Worm (Caenorhabditis elegans): ENCODE data around the gene C16A11.3.

The C16A11.3 gene

ce11 chrII:4256541-4257001 lies 27.2 kb downstream of the C16A11.3 start, which contains the start of gene C16A11.7:
TSS of gene C16A11.7 (minus strand) at chrII:4256951.
- no peak for TF ChIP-seq mdl-1 (tag; optimal IDR thresholded peaks at IDR 0.05)
- no peak for TF ChIP-seq egl-27 (tag; optimal IDR thresholded peaks at IDR 0.05)
- no peak for TF ChIP-seq elt-1 (tag; optimal IDR thresholded peaks at IDR 0.05)
- peak; percentile 93 for TF ChIP-seq ceh-28 (tag; optimal IDR thresholded peaks at IDR 0.05)

DNA sequence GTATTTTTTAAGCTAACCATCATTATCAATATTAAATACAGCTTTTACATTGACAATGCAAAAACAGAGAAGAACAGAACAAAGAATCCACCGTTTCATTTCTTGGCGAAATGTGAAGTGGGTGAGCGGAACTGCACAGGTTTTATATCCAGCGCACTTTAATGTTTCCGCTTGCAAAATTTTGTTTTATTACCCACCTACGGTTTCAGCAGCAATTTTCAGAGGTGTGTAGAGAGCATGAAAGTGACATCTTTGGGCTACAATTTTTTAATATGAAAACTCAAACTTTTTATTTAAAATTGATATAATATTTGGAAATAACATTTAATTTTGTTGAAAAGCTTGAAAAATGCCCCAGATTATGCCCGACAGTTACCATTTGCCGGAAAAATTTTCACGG lies 29.3 kb downstream of the C16A11.3 start, which contains the start of gene clec-135:
TSS of gene clec-135 (minus strand) at position 101 of the 400 bp plus-strand sequence.
- TF ChIP-seq lin-39 (tag; optimal IDR thresholded peaks at IDR 0.05) = no peak
- TF ChIP-seq fos-1 (tag; optimal IDR thresholded peaks at IDR 0.05) = no peak
- no peak for TF ChIP-seq ztf-4 (tag; optimal IDR thresholded peaks at IDR 0.05)
- no peak for TF ChIP-seq mdl-1 (tag; optimal IDR thresholded peaks at IDR 0.05)
- no peak for TF ChIP-seq nhr-12 (tag; optimal IDR thresholded peaks at IDR 0.05)
- no peak for TF ChIP-seq nfya-1 (tag; optimal IDR thresholded peaks at IDR 0.05; ENCODE audit: insufficient read depth)
- no peak for TF ChIP-seq unc-62 (GFP tag; optimal IDR thresholded peaks at IDR 0.05)

DNA sequence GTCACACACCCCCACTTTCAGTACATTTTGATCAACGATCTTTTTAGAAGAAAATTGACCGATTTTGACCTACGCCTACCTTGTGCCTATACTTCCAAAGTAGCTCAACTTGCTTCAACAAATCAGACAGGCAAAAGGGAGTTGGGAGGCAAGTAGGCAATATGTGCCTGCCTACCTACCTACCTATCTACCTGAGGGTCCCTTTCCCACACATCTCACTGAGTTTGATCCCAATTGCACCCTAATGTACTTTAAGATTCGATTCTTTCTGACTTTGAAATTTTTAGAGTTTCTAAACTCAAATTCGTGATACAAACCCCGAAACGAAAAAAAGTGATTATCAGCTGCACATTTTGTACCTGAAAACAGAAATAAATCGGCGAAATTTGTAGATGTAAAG lies 38.4 kb downstream of the C16A11.3 start:
- TF ChIP-seq lsy-12 (tag; optimal IDR thresholded peaks at IDR 0.05) (no peak), egl-5 (tag; optimal IDR thresholded peaks at IDR 0.05) (no peak), R02D3.7 (tag; optimal IDR thresholded peaks at IDR 0.05) (no peak), ZK546.5 (tag; optimal IDR thresholded peaks at IDR 0.05) (no peak), zag-1 (tag; optimal IDR thresholded peaks at IDR 0.05) (no peak), eor-1 (tag; optimal IDR thresholded peaks at IDR 0.05) (no peak), ztf-4 (tag; optimal IDR thresholded peaks at IDR 0.05) (no peak), nhr-76 (tag; optimal IDR thresholded peaks at IDR 0.05) (no peak), daf-12 (tag; optimal IDR thresholded peaks at IDR 0.05) (no peak), nhr-12 (tag; optimal IDR thresholded peaks at IDR 0.05) (no peak), skn-1 (tag; optimal IDR thresholded peaks at IDR 0.05) (no peak)

ce11 chrII:4275637-4276252 lies 46.4 kb downstream of the C16A11.3 start, which contains the start of gene npr-42:
TSS of gene npr-42 (plus strand) at chrII:4276202.
- TF ChIP-seq unc-39 (tag; optimal IDR thresholded peaks at IDR 0.05) (no peak), unc-62 (GFP tag; optimal IDR thresholded peaks at IDR 0.05) (no peak), jun-1 (tag; optimal IDR thresholded peaks at IDR 0.05) (no peak), pqm-1 (tag; optimal IDR thresholded peaks at IDR 0.05) (no peak), nhr-67 (tag; optimal IDR thresholded peaks at IDR 0.05) (no peak)

ce11 chrII:4276924-4277323 lies 47.6 kb downstream of the C16A11.3 start:
- no peak for TF ChIP-seq nhr-12 (tag; optimal IDR thresholded peaks at IDR 0.05)
- TF ChIP-seq fkh-10 (GFP tag; optimal IDR thresholded peaks at IDR 0.05) = peak; percentile 9

ce11 chrII:4277639-4278038 lies 48.3 kb downstream of the C16A11.3 start:
- TF ChIP-seq pqm-1 (tag; optimal IDR thresholded peaks at IDR 0.05) (no peak), nhr-43 (tag; optimal IDR thresholded peaks at IDR 0.05; ENCODE audit: poor library complexity, severe bottlenecking) (no peak), unc-39 (tag; optimal IDR thresholded peaks at IDR 0.05) (no peak), pha-4 (tag; optimal IDR thresholded peaks at IDR 0.05) (no peak), fkh-10 (GFP tag; optimal IDR thresholded peaks at IDR 0.05) (no peak), lin-39 (tag; optimal IDR thresholded peaks at IDR 0.05) (no peak), skn-1 (tag; optimal IDR thresholded peaks at IDR 0.05) (no peak), nhr-11 (tag; optimal IDR thresholded peaks at IDR 0.05) (no peak), elt-2 (tag; optimal IDR thresholded peaks at IDR 0.05) (no peak), snpc-4 (tag; optimal IDR thresholded peaks at IDR 0.05) (no peak), egl-5 (tag; optimal IDR thresholded peaks at IDR 0.05) (no peak), elt-3 (tag; optimal IDR thresholded peaks at IDR 0.05) (no peak), aly-2 (tag; optimal IDR thresholded peaks at IDR 0.05) (no peak)
